Fruit fly (Drosophila melanogaster) whole organism, embryonic: ENCODE measurements around the gene CG10621.

ENCODE experiments used
- Ada2b ChIP-seq: fragments of 200-800 bp; sonication (Bioruptor generic); IDR thresholded peaks from 2 replicates; pipeline ENCODE4 v1.3.6; 2022; ENCODE audit warnings: missing biosample characterization, missing genetic modification characterization
- B-H1 ChIP-seq: fragments of 200-800 bp; sonication (Bioruptor generic); IDR thresholded peaks from 3 replicates; pipeline ENCODE4 v1.3.6; 2022; ENCODE audit warnings: missing biosample characterization, missing genetic modification characterization
- Blimp-1 ChIP-seq: fragments of 200-800 bp; sonication (Bioruptor generic); optimal IDR thresholded peaks from 3 replicates; lab custom pipeline; 2018; ENCODE audit warnings: missing biosample characterization, missing genetic modification characterization, mild to moderate bottlenecking, moderate library complexity, missing genetic modification reagents
- CG10209 ChIP-seq: fragments of 200-800 bp; sonication (Bioruptor generic); optimal IDR thresholded peaks from 3 replicates; lab custom pipeline; 2017; ENCODE audit warnings: missing biosample characterization, mild to moderate bottlenecking, missing genetic modification characterization, missing genetic modification reagents
- CG10267 ChIP-seq: fragments of 200-800 bp; sonication (Bioruptor generic); optimal IDR thresholded peaks from 2 replicates; lab custom pipeline; 2018; ENCODE audit warnings: missing biosample characterization, mild to moderate bottlenecking, missing genetic modification characterization, moderate library complexity
- CG10462 ChIP-seq: fragments of 200-800 bp; sonication (Bioruptor generic); optimal IDR thresholded peaks from 2 replicates; lab custom pipeline; 2016; ENCODE audit warnings: missing biosample characterization, missing genetic modification characterization
- CG11696 ChIP-seq: fragments of 200-800 bp; sonication (Bioruptor generic); IDR thresholded peaks from 2 replicates; pipeline ENCODE4 v1.3.6; 2022; ENCODE audit warnings: missing biosample characterization, missing genetic modification characterization
- CG13424 ChIP-seq: fragments of 200-800 bp; sonication (Bioruptor generic); optimal IDR thresholded peaks from 2 replicates; lab custom pipeline; 2019; ENCODE audit warnings: missing biosample characterization, mild to moderate bottlenecking, missing genetic modification characterization, moderate library complexity
- CG13775 ChIP-seq: fragments of 200-800 bp; sonication (Bioruptor generic); optimal IDR thresholded peaks from 3 replicates; lab custom pipeline; 2017; ENCODE audit warnings: missing biosample characterization, mild to moderate bottlenecking, missing genetic modification characterization
- CG14441 ChIP-seq: fragments of 200-800 bp; sonication (Bioruptor generic); IDR thresholded peaks from 2 replicates; pipeline ENCODE4 v1.3.6; 2022; ENCODE audit warnings: missing biosample characterization, missing genetic modification characterization
- CG14860 ChIP-seq: fragments of 200-800 bp; sonication (Bioruptor generic); IDR thresholded peaks from 3 replicates; pipeline ENCODE4 v1.3.6; 2022; ENCODE audit warnings: missing biosample characterization, missing genetic modification characterization; ENCODE audit not compliant: partially characterized antibody
- CG15479 ChIP-seq: fragments of 200-800 bp; sonication (Bioruptor generic); optimal IDR thresholded peaks from 3 replicates; lab custom pipeline; 2019; ENCODE audit warnings: missing biosample characterization, mild to moderate bottlenecking, missing genetic modification characterization, moderate library complexity
- CG15514 ChIP-seq: fragments of 200-800 bp; sonication (Bioruptor generic); optimal IDR thresholded peaks from 3 replicates; lab custom pipeline; 2017; ENCODE audit warnings: missing biosample characterization, missing genetic modification characterization, mild to moderate bottlenecking, moderate library complexity, missing genetic modification reagents
- CG16815 ChIP-seq: fragments of 200-800 bp; sonication (Bioruptor generic); optimal IDR thresholded peaks from 3 replicates; lab custom pipeline; 2017; ENCODE audit warnings: missing biosample characterization, mild to moderate bottlenecking, missing genetic modification characterization
- CG17359 ChIP-seq: fragments of 200-800 bp; sonication (Bioruptor generic); optimal IDR thresholded peaks from 3 replicates; lab custom pipeline; 2018; ENCODE audit warnings: missing biosample characterization, mild to moderate bottlenecking, missing genetic modification characterization, moderate library complexity
- CG17829 ChIP-seq: fragments of 200-800 bp; optimal IDR thresholded peaks from 2 replicates; lab custom pipeline; 2019; ENCODE audit warnings: missing biosample characterization, mild to moderate bottlenecking, missing genetic modification characterization, moderate library complexity
- CG18262 ChIP-seq: fragments of 200-800 bp; optimal IDR thresholded peaks from 3 replicates; lab custom pipeline; 2019; ENCODE audit warnings: missing biosample characterization, mild to moderate bottlenecking, missing genetic modification characterization, moderate library complexity
- CG2712 ChIP-seq: fragments of 200-800 bp; optimal IDR thresholded peaks from 3 replicates; lab custom pipeline; 2019; ENCODE audit warnings: missing biosample characterization, mild to moderate bottlenecking, missing genetic modification characterization, moderate library complexity
- CG31224 ChIP-seq: fragments of 200-800 bp; sonication (Bioruptor generic); IDR thresholded peaks from 2 replicates; pipeline ENCODE4 v1.3.6; 2022; ENCODE audit warnings: missing biosample characterization, missing genetic modification characterization
- CG31365 ChIP-seq: fragments of 200-800 bp; sonication (Bioruptor generic); optimal IDR thresholded peaks from 2 replicates; lab custom pipeline; 2018; ENCODE audit warnings: missing biosample characterization, mild to moderate bottlenecking, missing genetic modification characterization
- CG3281 ChIP-seq: fragments of 200-800 bp; sonication (Bioruptor generic); optimal IDR thresholded peaks from 3 replicates; lab custom pipeline; 2017; ENCODE audit warnings: missing biosample characterization, mild to moderate bottlenecking, missing genetic modification characterization
- CG6813 ChIP-seq: fragments of 200-800 bp; sonication (Bioruptor generic); optimal IDR thresholded peaks from 2 replicates; lab custom pipeline; 2017; ENCODE audit warnings: missing biosample characterization, missing genetic modification characterization, mild to moderate bottlenecking, moderate library complexity, missing genetic modification reagents
- CG6854 ChIP-seq: fragments of 200-800 bp; sonication (Bioruptor generic); optimal IDR thresholded peaks from 3 replicates; lab custom pipeline; 2017; ENCODE audit warnings: missing biosample characterization, mild to moderate bottlenecking, missing genetic modification characterization
- CG9215 ChIP-seq: fragments of 200-800 bp; sonication (Bioruptor generic); IDR thresholded peaks from 2 replicates; pipeline ENCODE4 v1.3.6; 2022; ENCODE audit warnings: missing biosample characterization, missing genetic modification characterization
- CG9932 ChIP-seq: fragments of 200-800 bp; sonication (Bioruptor generic); IDR thresholded peaks from 2 replicates; pipeline ENCODE4 v1.3.6; 2022; ENCODE audit warnings: missing biosample characterization, missing genetic modification characterization
- Camta ChIP-seq: fragments of 200-800 bp; sonication (Bioruptor generic); optimal IDR thresholded peaks from 2 replicates; lab custom pipeline; 2016; ENCODE audit warnings: missing biosample characterization, missing genetic modification characterization
- CoRest ChIP-seq: fragments of 200-800 bp; sonication (Bioruptor generic); optimal IDR thresholded peaks from 3 replicates; lab custom pipeline; 2018; ENCODE audit warnings: missing biosample characterization, mild to moderate bottlenecking, missing genetic modification characterization, moderate library complexity
- Dll ChIP-seq: fragments of 200-800 bp; sonication (Bioruptor generic); IDR thresholded peaks from 4 replicates; pipeline ENCODE4 v1.3.6; 2022; ENCODE audit warnings: missing biosample characterization, missing genetic modification characterization; ENCODE audit not compliant: partially characterized antibody
- E2f2 ChIP-seq: fragments of 200-800 bp; sonication (Bioruptor generic); IDR thresholded peaks from 2 replicates; pipeline ENCODE4 v1.3.6; 2022; ENCODE audit warnings: missing biosample characterization, missing genetic modification characterization
- Ets97D ChIP-seq: fragments of 200-800 bp; sonication (Bioruptor generic); optimal IDR thresholded peaks from 3 replicates; lab custom pipeline; 2016; ENCODE audit warnings: missing biosample characterization, missing genetic modification characterization
- Fer1 ChIP-seq: fragments of 200-800 bp; sonication (Bioruptor generic); optimal IDR thresholded peaks from 2 replicates; lab custom pipeline; 2017; ENCODE audit warnings: missing biosample characterization, mild to moderate bottlenecking, missing genetic modification characterization
- Gug ChIP-seq: fragments of 200-800 bp; sonication (Bioruptor generic); IDR thresholded peaks from 4 replicates; pipeline ENCODE4 v1.3.6; 2022; ENCODE audit warnings: missing biosample characterization, missing genetic modification characterization
- HHEX ChIP-seq: fragments of 200-800 bp; sonication (Bioruptor generic); optimal IDR thresholded peaks from 3 replicates; lab custom pipeline; 2017; ENCODE audit warnings: missing biosample characterization, mild to moderate bottlenecking, missing genetic modification characterization, missing genetic modification reagents
- Hand ChIP-seq: fragments of 200-800 bp; sonication (Bioruptor generic); optimal IDR thresholded peaks from 2 replicates; lab custom pipeline; 2017; ENCODE audit warnings: mild to moderate bottlenecking, missing biosample characterization, missing genetic modification reagents, missing genetic modification characterization
- Hr78 ChIP-seq, 2 experiments: fragments of 200-800 bp in 1 of 2; fragments of >200 bp in 1 of 2; sonication (Bioruptor generic) in 1 of 2; optimal IDR thresholded peaks; 2 replicates each; lab custom pipeline; 2017 to 2019; ENCODE audit warnings: missing biosample characterization in 2 of 2, missing genetic modification characterization in 2 of 2, mild to moderate bottlenecking in 1 of 2, moderate library complexity in 1 of 2
- Jarid2 ChIP-seq: fragments of 200-800 bp; sonication (Bioruptor generic); optimal IDR thresholded peaks from 3 replicates; lab custom pipeline; 2017; ENCODE audit warnings: mild to moderate bottlenecking, missing biosample characterization, missing genetic modification reagents, missing genetic modification characterization
- NFAT ChIP-seq: fragments of 200-800 bp; sonication (Bioruptor generic); IDR thresholded peaks from 2 replicates; pipeline ENCODE4 v1.3.6; 2022; ENCODE audit warnings: missing biosample characterization, missing genetic modification characterization
- Oaz ChIP-seq: fragments of 200-800 bp; sonication (Bioruptor generic); IDR thresholded peaks from 2 replicates; pipeline ENCODE4 v1.3.6; 2022; ENCODE audit warnings: missing biosample characterization, missing genetic modification characterization
- Ptx1 ChIP-seq: fragments of 200-800 bp; sonication (Bioruptor generic); IDR thresholded peaks from 2 replicates; pipeline ENCODE4 v1.3.6; 2022; ENCODE audit warnings: missing biosample characterization, missing genetic modification characterization
- Trl ChIP-seq, 3 experiments: fragments of >200 bp in 2 of 3; fragments of 200-800 bp in 1 of 3; sonication (Bioruptor generic) in 1 of 3; optimal IDR thresholded peaks; 2 replicates in 1 of 3; 3 replicates in 2 of 3; lab custom pipeline; 2016 to 2017; ENCODE audit warnings: missing biosample characterization in 1 of 3, missing genetic modification characterization in 1 of 3
- br ChIP-seq: fragments of >200 bp; optimal IDR thresholded peaks from 2 replicates; lab custom pipeline; 2017
- crc ChIP-seq: fragments of 200-800 bp; sonication (Bioruptor generic); optimal IDR thresholded peaks from 2 replicates; lab custom pipeline; 2016; ENCODE audit warnings: missing biosample characterization, missing genetic modification characterization
- dysf ChIP-seq: fragments of 200-800 bp; sonication (Bioruptor generic); IDR thresholded peaks from 3 replicates; pipeline ENCODE4 v1.3.6; 2022; ENCODE audit warnings: missing biosample characterization, missing genetic modification characterization
- mld ChIP-seq: fragments of 200-800 bp; sonication (Bioruptor generic); IDR thresholded peaks from 3 replicates; pipeline ENCODE4 v1.3.6; 2022; ENCODE audit warnings: missing biosample characterization, missing genetic modification characterization; ENCODE audit not compliant: partially characterized antibody
- pum ChIP-seq: fragments of 200-800 bp; sonication (Bioruptor generic); optimal IDR thresholded peaks from 2 replicates; lab custom pipeline; 2016; ENCODE audit warnings: missing biosample characterization, missing genetic modification characterization
- ro ChIP-seq: fragments of 200-800 bp; sonication (Bioruptor generic); IDR thresholded peaks from 2 replicates; pipeline ENCODE4 v1.3.6; 2022; ENCODE audit warnings: missing biosample characterization, missing genetic modification characterization
- stc ChIP-seq: fragments of 200-800 bp; sonication (Bioruptor generic); IDR thresholded peaks from 2 replicates; pipeline ENCODE4 v1.3.6; 2022; ENCODE audit warnings: missing biosample characterization, missing genetic modification characterization
- unpg ChIP-seq: fragments of 200-800 bp; sonication (Bioruptor generic); optimal IDR thresholded peaks from 3 replicates; lab custom pipeline; 2018; ENCODE audit warnings: missing biosample characterization, mild to moderate bottlenecking, missing genetic modification characterization, moderate library complexity
- wdn ChIP-seq: fragments of 200-800 bp; sonication (Bioruptor generic); IDR thresholded peaks from 2 replicates; pipeline ENCODE4 v1.3.6; 2022; ENCODE audit warnings: missing biosample characterization, missing genetic modification characterization
- zf30C ChIP-seq: fragments of 200-800 bp; sonication (Bioruptor generic); optimal IDR thresholded peaks from 3 replicates; lab custom pipeline; 2018; ENCODE audit warnings: missing biosample characterization, mild to moderate bottlenecking, missing genetic modification characterization

The CG10621 gene

DNA sequence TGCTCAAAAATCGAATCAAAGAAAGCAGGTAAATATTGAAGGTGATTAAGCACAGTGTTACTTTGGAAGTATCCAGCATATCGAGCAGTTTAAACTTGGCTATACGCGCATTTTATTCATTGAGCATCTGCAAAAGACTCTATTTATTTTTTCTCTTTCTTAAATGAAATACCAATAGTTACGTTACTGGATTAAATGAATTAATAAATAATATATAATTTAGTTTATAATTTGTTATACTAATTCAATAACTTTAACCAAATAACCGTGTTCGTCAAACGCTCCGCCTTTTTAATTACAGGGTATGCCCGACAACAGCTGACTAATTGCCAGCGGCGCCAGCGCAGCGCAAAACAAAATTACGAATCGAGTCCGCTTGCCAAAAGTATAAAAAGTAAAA is 12.6 kb upstream of the CG10621 start (continued):
- TF ChIP-seq CG6813, result peak; percentile 34
- peak; percentile 40; the same call in 1 of the 2 replicates for TF ChIP-seq Ada2b (GFP tag; lab: Robert Waterston, UW)
- peak; percentile 19 for TF ChIP-seq CG13424 (tag; lab: Kevin White, UChicago)
- TF ChIP-seq CG18262 (tag; lab: Kevin White, UChicago), result no peak
- peak; percentile 57 for TF ChIP-seq HHEX (GFP tag; lab: Kevin White, UChicago)
- no peak for TF ChIP-seq ro
- no peak for TF ChIP-seq Trl (optimal IDR thresholded peaks at IDR 0.05; lab: Kevin White, UChicago)
- TF ChIP-seq Trl (GFP tag; optimal IDR thresholded peaks at IDR 0.05; lab: Kevin White, UChicago), result no peak
- peak; percentile 64; the same call in 2 of the 3 replicates for TF ChIP-seq dysf
- peak; percentile 56 for TF ChIP-seq CG17829 (tag; lab: Kevin White, UChicago)
- TF ChIP-seq CG3281 (GFP tag; lab: Kevin White, UChicago), result peak; percentile 71
- TF ChIP-seq NFAT, result 0 out of 2 replicates have a peak, but pooled peaks have one; percentile 37
- TF ChIP-seq E2f2 (GFP tag; lab: Robert Waterston, UW), result peak; percentile 33; the same call in 1 of the 2 replicates
- no peak for TF ChIP-seq CG15479 (GFP tag; lab: Kevin White, UChicago)
- TF ChIP-seq CG9215 (GFP tag; lab: Robert Waterston, UW), result peak; percentile 71
- peak; percentile 34 for TF ChIP-seq CoRest
- TF ChIP-seq Oaz (GFP tag; lab: Robert Waterston, UW), result no peak
- TF ChIP-seq Hr78 (GFP tag; optimal IDR thresholded peaks at IDR 0.05; lab: Kevin White, UChicago), result no peak
- no peak for TF ChIP-seq zf30C (GFP tag; lab: Kevin White, UChicago)
- peak; percentile 27 for TF ChIP-seq Blimp-1 (GFP tag; lab: Kevin White, UChicago)
- TF ChIP-seq CG10462 (GFP tag; lab: Kevin White, UChicago), result no peak
- TF ChIP-seq Dll (GFP tag; lab: Robert Waterston, UW), result no peak
- peak; percentile 22 for TF ChIP-seq CG15514 (GFP tag; lab: Kevin White, UChicago)
- TF ChIP-seq wdn (GFP tag; lab: Robert Waterston, UW), result peak; percentile 65; the same call in 1 of the 2 replicates
- TF ChIP-seq CG14860 (GFP tag; lab: Robert Waterston, UW), result no peak
- no peak for TF ChIP-seq CG16815 (GFP tag; lab: Kevin White, UChicago)
- peak; percentile 66 for TF ChIP-seq Fer1
- TF ChIP-seq CG10209 (GFP tag; lab: Kevin White, UChicago), result peak; percentile 39
- peak; percentile 63 for TF ChIP-seq stc (GFP tag; lab: Robert Waterston, UW)
- peak; percentile 14; the same call in 1 of the 4 replicates for TF ChIP-seq Gug
- TF ChIP-seq Hand, result peak; percentile 38
- TF ChIP-seq mld (GFP tag; lab: Robert Waterston, UW), result no peak
- TF ChIP-seq CG9932 (GFP tag; lab: Robert Waterston, UW), result peak; percentile 70
- peak; percentile 76 for TF ChIP-seq Ptx1 (GFP tag; lab: Robert Waterston, UW)
- peak; percentile 36 for TF ChIP-seq CG17359 (tag; lab: Kevin White, UChicago)
- no peak for TF ChIP-seq CG6854 (GFP tag; lab: Kevin White, UChicago)
- TF ChIP-seq CG2712 (tag; lab: Kevin White, UChicago), result peak; percentile 57
- TF ChIP-seq Ets97D (GFP tag; lab: Kevin White, UChicago), result no peak
- no peak for TF ChIP-seq Camta
- TF ChIP-seq pum (GFP tag; lab: Kevin White, UChicago), result no peak
- no peak for TF ChIP-seq crc (GFP tag; lab: Kevin White, UChicago)
- peak; percentile 62 for TF ChIP-seq CG31224 (GFP tag; lab: Robert Waterston, UW)
- peak; percentile 46; the same call in 1 of the 2 replicates for TF ChIP-seq CG14441 (GFP tag; lab: Robert Waterston, UW)
- no peak for TF ChIP-seq br (lab: Kevin White, UChicago)
- peak; percentile 24 for TF ChIP-seq CG13775 (GFP tag; lab: Kevin White, UChicago)
- 0 out of 3 replicates have a peak, but pooled peaks have one; percentile 20 for TF ChIP-seq B-H1 (GFP tag; lab: Robert Waterston, UW)
- TF ChIP-seq CG31365 (tag; lab: Kevin White, UChicago), result no peak
- no peak for TF ChIP-seq Jarid2 (GFP tag; lab: Kevin White, UChicago)
- TF ChIP-seq CG10267 (tag; lab: Kevin White, UChicago), result peak; percentile 3
- peak; percentile 26 for TF ChIP-seq unpg
- TF ChIP-seq CG11696 (GFP tag; lab: Robert Waterston, UW), result peak; percentile 14; the same call in 1 of the 2 replicates
